Worm (Caenorhabditis elegans): ENCODE results near the gene F36A4.2.

Gene F36A4.2

ce11 chrIV:4306317-4306716, 35.3 kb downstream of the F36A4.2 start:
- TF ChIP-seq pes-1 (GFP tag; IDR thresholded peaks at IDR 0.05) (no peak), tbx-37 (GFP tag; conservative IDR thresholded peaks at IDR 0.05) (no peak), hmbx-1 (tag; optimal IDR thresholded peaks at IDR 0.05) (no peak)

- TF ChIP-seq sea-1 (GFP tag; conservative IDR thresholded peaks at IDR 0.05) = no peak
- TF ChIP-seq tra-4 (tag; optimal IDR thresholded peaks at IDR 0.05) = no peak
- TF ChIP-seq tbx-37 (GFP tag; conservative IDR thresholded peaks at IDR 0.05) = no peak
- no peak for TF ChIP-seq ceh-36 (tag; optimal IDR thresholded peaks at IDR 0.05)
- TF ChIP-seq flt-1 (GFP tag; IDR thresholded peaks at IDR 0.05) = no peak
Observed at ce11 chrIV:4307227-4307946, 36.4 kb downstream of the F36A4.2 start, which contains the start of gene set-9. Gene set-9, plus strand, starts transcription at chrIV:4307896.

- TF ChIP-seq ets-7 (tag; optimal IDR thresholded peaks at IDR 0.05) (no peak), flt-1 (GFP tag; IDR thresholded peaks at IDR 0.05) (no peak), ceh-36 (tag; optimal IDR thresholded peaks at IDR 0.05) (no peak), B0310.2 (tag; optimal IDR thresholded peaks at IDR 0.05) (no peak), tbx-11 (GFP tag; IDR thresholded peaks at IDR 0.05) (no peak), pes-1 (GFP tag; IDR thresholded peaks at IDR 0.05) (no peak), tra-4 (tag; optimal IDR thresholded peaks at IDR 0.05) (no peak), scrt-1 (GFP tag; IDR thresholded peaks at IDR 0.05) (no peak), hmbx-1 (tag; optimal IDR thresholded peaks at IDR 0.05) (no peak), aly-1 (tag; optimal IDR thresholded peaks at IDR 0.05) (no peak), ceh-13 (GFP tag; optimal IDR thresholded peaks at IDR 0.05) (no peak), sea-1 (GFP tag; conservative IDR thresholded peaks at IDR 0.05) (no peak)
Observed at ce11 chrIV:4316813-4317408, 45.9 kb downstream of the F36A4.2 start, which contains the start of gene Y24D9B.1. Gene Y24D9B.1, plus strand, starts transcription at chrIV:4317358.

- TF ChIP-seq hnd-1 (tag; optimal IDR thresholded peaks at IDR 0.05) (no peak), hmg-4 (GFP tag; optimal IDR thresholded peaks at IDR 0.05) (no peak), tbx-37 (GFP tag; conservative IDR thresholded peaks at IDR 0.05) (no peak), hmbx-1 (tag; optimal IDR thresholded peaks at IDR 0.05) (no peak), aly-1 (tag; optimal IDR thresholded peaks at IDR 0.05) (no peak), scrt-1 (GFP tag; IDR thresholded peaks at IDR 0.05) (no peak), F13C5.2 (tag; optimal IDR thresholded peaks at IDR 0.05) (no peak), B0310.2 (tag; optimal IDR thresholded peaks at IDR 0.05) (no peak), tra-4 (tag; optimal IDR thresholded peaks at IDR 0.05) (no peak), ceh-13 (GFP tag; optimal IDR thresholded peaks at IDR 0.05) (no peak), flt-1 (GFP tag; IDR thresholded peaks at IDR 0.05) (no peak), tbx-11 (GFP tag; IDR thresholded peaks at IDR 0.05) (no peak), pes-1 (GFP tag; IDR thresholded peaks at IDR 0.05) (no peak), sea-1 (GFP tag; conservative IDR thresholded peaks at IDR 0.05) (no peak)
Observed at ce11 chrIV:4317638-4318037, 46.6 kb downstream of the F36A4.2 start.

ce11 chrIV:4318056-4318455, 47.0 kb downstream of the F36A4.2 start:
- no peak for TF ChIP-seq hmbx-1 (tag; optimal IDR thresholded peaks at IDR 0.05)
- TF ChIP-seq ets-7 (tag; optimal IDR thresholded peaks at IDR 0.05) = no peak
- TF ChIP-seq flt-1 (GFP tag; IDR thresholded peaks at IDR 0.05) = no peak
- TF ChIP-seq ceh-36 (tag; optimal IDR thresholded peaks at IDR 0.05) = no peak
- TF ChIP-seq ama-1 (optimal IDR thresholded peaks at IDR 0.05) = no peak
- no peak for TF ChIP-seq sea-1 (GFP tag; conservative IDR thresholded peaks at IDR 0.05)
- no peak for TF ChIP-seq F13C5.2 (tag; optimal IDR thresholded peaks at IDR 0.05)

DNA sequence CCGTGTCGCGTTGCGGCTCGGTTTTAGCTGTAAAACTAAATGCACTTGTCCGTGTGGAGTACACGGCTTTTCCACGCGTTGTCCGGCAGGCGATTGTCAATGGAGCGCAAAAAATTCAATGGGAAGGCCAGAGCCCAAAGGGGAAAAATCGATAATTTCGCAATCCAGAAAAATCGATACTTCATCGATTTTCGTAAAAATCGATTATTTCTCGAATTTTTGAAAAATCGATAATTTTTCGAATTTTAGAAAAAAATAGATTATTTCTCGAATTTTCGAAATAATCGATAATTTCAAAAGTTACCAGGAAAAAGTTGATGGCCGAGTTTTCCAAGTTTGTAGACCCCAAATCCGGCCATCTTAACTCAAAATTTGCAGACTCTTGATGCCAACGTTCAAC, 48.4 kb downstream of the F36A4.2 start:
- TF ChIP-seq hmbx-1 (tag; optimal IDR thresholded peaks at IDR 0.05) (no peak), ets-7 (tag; optimal IDR thresholded peaks at IDR 0.05) (no peak), F13C5.2 (tag; optimal IDR thresholded peaks at IDR 0.05) (no peak), sea-1 (GFP tag; conservative IDR thresholded peaks at IDR 0.05) (no peak), hmg-4 (GFP tag; optimal IDR thresholded peaks at IDR 0.05) (no peak), scrt-1 (GFP tag; IDR thresholded peaks at IDR 0.05) (no peak), pes-1 (GFP tag; IDR thresholded peaks at IDR 0.05) (no peak)
